Worm (Caenorhabditis elegans) whole organism, midembryonic: ENCODE data around the gene Y43F8A.1.

Experiments
- cog-1 ChIP-seq: sonication (generic microtip); optimal IDR thresholded peaks from 2 replicates; lab custom pipeline; 2016; ENCODE audit warnings: missing genetic modification characterization, missing compliant biosample characterization
- flt-1 ChIP-seq: fragments of 200-800 bp; sonication (Bioruptor generic); IDR thresholded peaks from 2 replicates; pipeline ENCODE4 v1.3.6; 2022; ENCODE audit warnings: missing genetic modification characterization, missing compliant biosample characterization
- klf-2 ChIP-seq: fragments of 200-800 bp; sonication (Bioruptor generic); conservative IDR thresholded peaks from 2 replicates; pipeline ENCODE4 v1.3.6; 2022; ENCODE audit warnings: missing genetic modification reagents, missing genetic modification characterization, missing compliant biosample characterization
- med-1 ChIP-seq: sonication (generic microtip); optimal IDR thresholded peaks from 2 replicates; lab custom pipeline; 2017; ENCODE audit warnings: missing genetic modification characterization, mild to moderate bottlenecking, missing compliant biosample characterization, antibody characterized with exemption, missing genetic modification reagents; ENCODE audit not compliant: insufficient read depth
- tab-1 ChIP-seq: fragments of 200-800 bp; sonication (Bioruptor generic); IDR thresholded peaks from 2 replicates; pipeline ENCODE4 v1.3.6; 2022; ENCODE audit warnings: missing genetic modification characterization, missing compliant biosample characterization
- ztf-23 ChIP-seq: fragments of 200-800 bp; sonication (Bioruptor generic); IDR thresholded peaks from 2 replicates; pipeline ENCODE4 v1.3.6; 2022; ENCODE audit warnings: missing genetic modification reagents, missing genetic modification characterization, missing compliant biosample characterization
- ztf-29 ChIP-seq: fragments of 200-800 bp; sonication (Bioruptor generic); IDR thresholded peaks from 2 replicates; pipeline ENCODE4 v1.3.6; 2022; ENCODE audit warnings: missing genetic modification reagents, missing genetic modification characterization, missing compliant biosample characterization

- TF ChIP-seq tab-1 (GFP tag; lab: Robert Waterston, UW): no peak
- TF ChIP-seq flt-1 (GFP tag; lab: Robert Waterston, UW): no peak
- no peak for TF ChIP-seq med-1 (GFP tag; lab: Kevin White, UChicago)
- no peak for TF ChIP-seq cog-1 (tag; lab: Kevin White, UChicago)
- no peak for TF ChIP-seq ztf-23
- no peak for TF ChIP-seq klf-2 (GFP tag; lab: Robert Waterston, UW)
- no peak for TF ChIP-seq ztf-29
Measured at ce11 chrV:19322387-19322786, 47.9 kb upstream of the Y43F8A.1 start, which contains the start of gene C43D7.4.
